Worm (Caenorhabditis elegans): ENCODE data around the gene srw-67.

Gene srw-67

DNA sequence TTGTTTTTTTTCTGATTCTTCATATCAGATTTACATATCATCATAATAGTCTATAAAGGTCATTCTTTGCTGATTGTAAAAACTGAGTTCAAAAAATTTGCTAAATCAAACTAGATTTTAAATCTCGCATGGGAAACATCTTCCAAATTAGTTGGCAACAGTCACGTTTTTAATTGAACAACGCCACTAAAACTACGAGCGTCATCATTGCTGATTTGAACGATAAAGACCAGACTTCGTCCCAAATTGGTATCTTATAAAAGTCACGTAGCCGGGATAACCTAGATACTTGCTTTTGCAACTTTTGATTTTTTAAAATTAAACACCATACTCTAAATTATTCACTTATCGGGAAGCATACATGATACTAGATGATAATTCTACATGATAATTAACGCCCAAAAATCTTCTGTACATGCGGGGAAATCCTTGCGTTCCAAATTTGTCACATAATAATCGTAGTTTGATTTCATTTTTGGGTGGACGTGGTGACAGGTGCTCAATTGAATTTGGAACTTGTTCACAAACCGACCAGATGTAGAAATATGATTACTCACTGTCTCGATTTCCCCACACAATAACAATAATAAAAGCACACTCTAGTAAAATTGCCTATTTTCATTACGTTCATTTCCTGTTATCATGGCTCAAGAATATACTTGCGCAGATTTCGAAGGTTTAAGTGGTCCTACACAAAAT is at the start of gene srw-67:
Gene srw-67, plus strand, starts transcription at position 643 of the 699 bp plus-strand sequence.
- TF ChIP-seq flt-1 (GFP tag; IDR thresholded peaks at IDR 0.05) (no peak), tbx-37 (GFP tag; conservative IDR thresholded peaks at IDR 0.05) (no peak), ceh-13 (GFP tag; optimal IDR thresholded peaks at IDR 0.05) (no peak), F13C5.2 (tag; optimal IDR thresholded peaks at IDR 0.05) (no peak), hnd-1 (tag; optimal IDR thresholded peaks at IDR 0.05) (no peak), scrt-1 (GFP tag; IDR thresholded peaks at IDR 0.05) (no peak), ama-1 (optimal IDR thresholded peaks at IDR 0.05) (no peak), tra-4 (tag; optimal IDR thresholded peaks at IDR 0.05) (no peak), pes-1 (GFP tag; IDR thresholded peaks at IDR 0.05) (no peak), ceh-36 (tag; optimal IDR thresholded peaks at IDR 0.05) (no peak), aly-1 (tag; optimal IDR thresholded peaks at IDR 0.05) (no peak), hmbx-1 (tag; optimal IDR thresholded peaks at IDR 0.05) (no peak), B0310.2 (tag; optimal IDR thresholded peaks at IDR 0.05) (no peak), tbx-11 (GFP tag; IDR thresholded peaks at IDR 0.05) (no peak), sea-1 (GFP tag; conservative IDR thresholded peaks at IDR 0.05) (no peak)

DNA sequence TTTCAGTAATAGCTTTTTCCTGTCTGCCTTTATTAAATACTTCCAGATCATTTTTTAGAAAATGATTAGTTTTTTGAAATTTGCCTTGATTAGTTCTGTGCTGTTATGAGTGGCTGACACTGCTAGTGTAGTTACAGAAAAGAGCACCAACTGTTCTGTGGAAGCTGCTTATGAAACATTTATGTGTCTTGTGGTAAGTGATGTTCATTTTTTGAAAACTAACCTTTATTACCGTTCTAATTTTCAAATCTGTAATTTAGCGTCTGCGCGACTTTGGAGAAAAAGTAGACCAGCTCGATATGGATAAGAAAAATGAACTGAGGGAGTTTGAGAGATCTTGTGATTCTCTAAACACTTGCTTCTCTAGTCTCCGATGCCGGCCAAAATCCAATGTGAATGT is 47.9 kb upstream of the srw-67 start, which contains the start of gene srj-14:
Gene srj-14, plus strand, starts transcription at position 131 of the 400 bp plus-strand sequence.
- TF ChIP-seq tbx-37 (GFP tag; conservative IDR thresholded peaks at IDR 0.05) (no peak), sea-1 (GFP tag; conservative IDR thresholded peaks at IDR 0.05) (no peak), hnd-1 (tag; optimal IDR thresholded peaks at IDR 0.05) (no peak), F13C5.2 (tag; optimal IDR thresholded peaks at IDR 0.05) (no peak), scrt-1 (GFP tag; IDR thresholded peaks at IDR 0.05) (no peak), flt-1 (GFP tag; IDR thresholded peaks at IDR 0.05) (no peak), tbx-11 (GFP tag; IDR thresholded peaks at IDR 0.05) (no peak), B0310.2 (tag; optimal IDR thresholded peaks at IDR 0.05) (no peak), ceh-13 (GFP tag; optimal IDR thresholded peaks at IDR 0.05) (no peak), aly-1 (tag; optimal IDR thresholded peaks at IDR 0.05) (no peak), hmbx-1 (tag; optimal IDR thresholded peaks at IDR 0.05) (no peak), ama-1 (optimal IDR thresholded peaks at IDR 0.05) (no peak), hmg-4 (GFP tag; optimal IDR thresholded peaks at IDR 0.05) (no peak), pes-1 (GFP tag; IDR thresholded peaks at IDR 0.05) (no peak), ets-7 (tag; optimal IDR thresholded peaks at IDR 0.05) (no peak), tra-4 (tag; optimal IDR thresholded peaks at IDR 0.05) (no peak), ceh-36 (tag; optimal IDR thresholded peaks at IDR 0.05) (no peak)

DNA sequence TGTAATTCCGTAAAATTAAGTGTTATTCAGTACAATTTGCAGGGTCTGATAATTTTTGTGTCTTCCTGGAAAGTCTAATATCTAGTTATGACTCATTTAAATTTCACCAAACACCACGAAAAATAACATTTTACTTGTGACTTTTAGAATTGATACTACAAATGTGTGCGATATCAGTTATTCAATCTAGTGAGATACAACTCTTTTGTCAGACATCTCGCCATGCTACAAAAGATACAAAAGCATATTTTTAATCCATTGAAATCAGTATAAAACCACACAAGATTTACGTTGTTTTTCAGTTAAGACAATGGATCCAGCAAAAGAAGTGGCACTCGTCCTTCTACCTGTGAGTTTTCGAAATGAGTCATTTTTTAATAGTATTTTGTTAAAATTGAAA is 43.4 kb upstream of the srw-67 start, which contains the start of gene srx-56:
Gene srx-56, plus strand, starts transcription at position 301 of the 400 bp plus-strand sequence.
- no peak for TF ChIP-seq ceh-36 (tag; optimal IDR thresholded peaks at IDR 0.05)

DNA sequence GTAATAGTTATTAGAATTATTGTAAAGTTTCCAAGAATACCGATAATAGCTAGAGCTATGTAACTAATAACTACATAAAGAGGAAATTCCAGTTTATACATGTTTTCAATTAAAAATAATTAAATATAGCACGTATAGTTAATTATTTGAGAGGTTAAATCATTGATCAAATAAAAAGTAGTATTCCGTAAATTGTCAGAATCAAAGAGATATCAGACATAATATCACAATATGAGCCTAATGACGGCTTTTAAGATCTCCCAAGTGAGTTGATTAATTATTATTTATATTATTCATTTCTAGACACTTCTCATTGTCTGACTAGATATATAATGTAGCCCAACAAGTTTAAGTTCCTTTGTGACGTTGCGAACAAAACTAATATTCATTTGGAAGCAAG is 38.1 kb upstream of the srw-67 start, which contains the start of gene srsx-24:
Gene srsx-24, minus strand, starts transcription at position 101 of the 400 bp plus-strand sequence.
- TF ChIP-seq ceh-36 (tag; optimal IDR thresholded peaks at IDR 0.05) (no peak), aly-1 (tag; optimal IDR thresholded peaks at IDR 0.05) (no peak), pes-1 (GFP tag; IDR thresholded peaks at IDR 0.05) (no peak), ets-7 (tag; optimal IDR thresholded peaks at IDR 0.05) (no peak), hnd-1 (tag; optimal IDR thresholded peaks at IDR 0.05) (no peak), tra-4 (tag; optimal IDR thresholded peaks at IDR 0.05) (no peak), hmbx-1 (tag; optimal IDR thresholded peaks at IDR 0.05) (no peak), F13C5.2 (tag; optimal IDR thresholded peaks at IDR 0.05) (no peak), tbx-11 (GFP tag; IDR thresholded peaks at IDR 0.05) (no peak)

DNA sequence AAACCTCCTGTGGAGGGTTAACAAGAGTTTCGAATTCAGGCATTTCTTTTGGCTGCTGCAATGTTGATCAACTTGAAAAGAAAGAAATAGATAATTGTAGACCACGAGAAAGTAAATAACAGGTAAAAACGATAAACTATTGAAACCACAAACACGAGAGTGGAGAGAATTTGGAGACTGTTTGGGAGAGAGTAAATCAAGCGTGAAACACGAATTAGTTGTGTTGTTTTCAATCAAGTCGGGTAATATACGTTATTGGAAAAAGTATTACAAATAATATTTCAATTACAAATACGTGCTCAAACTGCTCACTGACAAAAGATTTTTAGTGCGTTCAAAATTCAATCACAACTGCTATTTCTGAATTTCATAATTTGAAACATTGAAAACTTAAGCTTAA is 36.5 kb upstream of the srw-67 start, which contains the start of gene C03G6.17:
Gene C03G6.17, minus strand, starts transcription at position 101 of the 400 bp plus-strand sequence.
- no peak for TF ChIP-seq tbx-37 (GFP tag; conservative IDR thresholded peaks at IDR 0.05)
- no peak for TF ChIP-seq hmg-4 (GFP tag; optimal IDR thresholded peaks at IDR 0.05)
- TF ChIP-seq scrt-1 (GFP tag; IDR thresholded peaks at IDR 0.05), result no peak
- TF ChIP-seq hnd-1 (tag; optimal IDR thresholded peaks at IDR 0.05), result no peak
- TF ChIP-seq ama-1 (optimal IDR thresholded peaks at IDR 0.05), result no peak
- no peak for TF ChIP-seq aly-1 (tag; optimal IDR thresholded peaks at IDR 0.05)
- TF ChIP-seq tra-4 (tag; optimal IDR thresholded peaks at IDR 0.05), result no peak
- TF ChIP-seq F13C5.2 (tag; optimal IDR thresholded peaks at IDR 0.05), result no peak
- no peak for TF ChIP-seq sea-1 (GFP tag; conservative IDR thresholded peaks at IDR 0.05)
- TF ChIP-seq ets-7 (tag; optimal IDR thresholded peaks at IDR 0.05), result no peak
- TF ChIP-seq flt-1 (GFP tag; IDR thresholded peaks at IDR 0.05), result no peak
- no peak for TF ChIP-seq hmbx-1 (tag; optimal IDR thresholded peaks at IDR 0.05)
- TF ChIP-seq pes-1 (GFP tag; IDR thresholded peaks at IDR 0.05), result no peak
- TF ChIP-seq ceh-36 (tag; optimal IDR thresholded peaks at IDR 0.05), result no peak
- TF ChIP-seq tbx-11 (GFP tag; IDR thresholded peaks at IDR 0.05), result no peak
- TF ChIP-seq B0310.2 (tag; optimal IDR thresholded peaks at IDR 0.05), result no peak
- TF ChIP-seq ceh-13 (GFP tag; optimal IDR thresholded peaks at IDR 0.05), result no peak

DNA sequence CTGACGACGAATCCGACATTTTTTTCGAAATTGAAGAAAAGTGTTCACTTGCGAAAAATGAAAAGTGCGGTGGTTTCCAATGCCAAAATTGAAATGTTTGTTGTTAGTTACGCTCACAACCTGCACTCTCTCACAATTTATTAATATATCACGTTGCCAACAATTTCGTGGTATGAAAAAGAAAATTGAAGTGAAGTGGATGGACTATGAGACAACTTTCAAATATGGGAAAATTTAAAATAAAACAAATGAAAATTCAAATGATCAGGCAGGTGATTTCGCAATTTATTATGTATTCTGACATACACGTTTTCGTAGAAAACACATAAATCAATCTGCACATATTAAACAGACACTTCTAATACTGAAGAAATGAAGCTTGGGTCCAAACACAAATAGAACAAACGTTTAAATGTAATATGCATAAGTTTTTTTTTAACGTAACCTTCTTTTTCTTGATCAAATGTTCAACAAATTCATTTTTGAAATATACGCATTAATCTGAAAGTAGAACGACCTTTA is 31.3 kb upstream of the srw-67 start, which contains the start of gene srp-6:
Gene srp-6, minus strand, starts transcription at position 51 of the 522 bp plus-strand sequence.
- TF ChIP-seq B0310.2 (tag; optimal IDR thresholded peaks at IDR 0.05) (no peak), ets-7 (tag; optimal IDR thresholded peaks at IDR 0.05) (no peak), hmbx-1 (tag; optimal IDR thresholded peaks at IDR 0.05) (no peak), ceh-36 (tag; optimal IDR thresholded peaks at IDR 0.05) (no peak), flt-1 (GFP tag; IDR thresholded peaks at IDR 0.05) (no peak), ama-1 (optimal IDR thresholded peaks at IDR 0.05) (no peak), F13C5.2 (tag; optimal IDR thresholded peaks at IDR 0.05) (no peak), sea-1 (GFP tag; conservative IDR thresholded peaks at IDR 0.05) (no peak), scrt-1 (GFP tag; IDR thresholded peaks at IDR 0.05) (no peak), aly-1 (tag; optimal IDR thresholded peaks at IDR 0.05) (no peak), hnd-1 (tag; optimal IDR thresholded peaks at IDR 0.05) (no peak), pes-1 (GFP tag; IDR thresholded peaks at IDR 0.05) (no peak)

DNA sequence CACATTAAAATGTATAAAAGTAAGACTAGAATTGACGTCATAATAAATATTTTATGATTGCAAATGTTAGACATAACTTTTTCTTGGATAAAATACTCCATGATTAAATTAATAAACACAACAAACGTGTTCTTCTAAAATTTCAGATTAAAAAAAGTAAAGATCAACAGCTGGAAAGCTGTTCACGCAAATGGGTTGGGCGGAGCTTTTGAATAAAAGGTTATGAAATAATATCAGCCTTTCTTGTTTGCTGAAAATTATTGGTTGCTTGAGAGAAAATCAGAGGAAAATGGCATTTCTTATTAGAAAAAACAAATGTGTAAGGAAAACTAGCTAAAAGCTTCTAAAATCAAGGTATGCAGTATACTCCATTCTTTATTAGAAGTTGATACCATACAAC is 29.7 kb upstream of the srw-67 start, which contains the start of gene C02H6.3:
Gene C02H6.3, minus strand, starts transcription at position 101 of the 400 bp plus-strand sequence.
- TF ChIP-seq pes-1 (GFP tag; IDR thresholded peaks at IDR 0.05) (no peak), tbx-11 (GFP tag; IDR thresholded peaks at IDR 0.05) (no peak), scrt-1 (GFP tag; IDR thresholded peaks at IDR 0.05) (no peak), hmg-4 (GFP tag; optimal IDR thresholded peaks at IDR 0.05) (no peak), ets-7 (tag; optimal IDR thresholded peaks at IDR 0.05) (no peak), B0310.2 (tag; optimal IDR thresholded peaks at IDR 0.05) (no peak), ceh-13 (GFP tag; optimal IDR thresholded peaks at IDR 0.05) (no peak), flt-1 (GFP tag; IDR thresholded peaks at IDR 0.05) (no peak), tra-4 (tag; optimal IDR thresholded peaks at IDR 0.05) (no peak)
